Fruit fly (Drosophila melanogaster) whole organism, adult: ENCODE data around the gene CG11779.

Source experiments
- CG12768 ChIP-seq: fragments of 200-800 bp; sonication (Bioruptor generic); optimal IDR thresholded peaks from 2 replicates; lab custom pipeline; 2017; ENCODE audit warnings: missing biosample characterization, missing genetic modification characterization, mild to moderate bottlenecking, moderate library complexity, missing genetic modification reagents
- CG14711 ChIP-seq: fragments of 200-800 bp; sonication (Bioruptor generic); optimal IDR thresholded peaks from 2 replicates; lab custom pipeline; 2018; ENCODE audit warnings: missing biosample characterization, mild to moderate bottlenecking, missing genetic modification characterization, moderate library complexity
- CG1620 ChIP-seq: fragments of 200-800 bp; sonication (Bioruptor generic); optimal IDR thresholded peaks from 2 replicates; lab custom pipeline; 2016; ENCODE audit warnings: missing biosample characterization, missing genetic modification characterization
- CG7045 ChIP-seq: fragments of 200-800 bp; sonication (Bioruptor generic); optimal IDR thresholded peaks from 2 replicates; lab custom pipeline; 2017; ENCODE audit warnings: missing biosample characterization, mild to moderate bottlenecking, missing genetic modification characterization
- CG7101 ChIP-seq: fragments of 200-800 bp; sonication (Bioruptor generic); optimal IDR thresholded peaks from 2 replicates; lab custom pipeline; 2018; ENCODE audit warnings: missing biosample characterization, mild to moderate bottlenecking, missing genetic modification characterization, moderate library complexity
- Crg-1 ChIP-seq: fragments of 200-800 bp; sonication (Bioruptor generic); optimal IDR thresholded peaks from 2 replicates; lab custom pipeline; 2016; ENCODE audit warnings: missing biosample characterization, missing genetic modification characterization
- Mnt ChIP-seq: fragments of 200-800 bp; sonication (Bioruptor generic); optimal IDR thresholded peaks from 2 replicates; lab custom pipeline; 2016; ENCODE audit warnings: missing biosample characterization, mild to moderate bottlenecking, missing genetic modification characterization
- bab1 ChIP-seq: fragments of 200-800 bp; sonication (Bioruptor generic); optimal IDR thresholded peaks from 3 replicates; lab custom pipeline; 2019; ENCODE audit warnings: missing biosample characterization, mild to moderate bottlenecking, missing genetic modification characterization, moderate library complexity
- cic ChIP-seq: fragments of 200-800 bp; sonication (Bioruptor generic); optimal IDR thresholded peaks from 2 replicates; lab custom pipeline; 2017; ENCODE audit warnings: missing biosample characterization, mild to moderate bottlenecking, missing genetic modification characterization, moderate library complexity
- cnc ChIP-seq, 2 experiments: fragments of >200 bp; optimal IDR thresholded peaks; 2 replicates each; lab custom pipeline; 2017
- kay ChIP-seq: fragments of 200-800 bp; sonication (Bioruptor generic); peaks from one replicate; lab custom pipeline; 2016; ENCODE audit warnings: missing biosample characterization, missing genetic modification characterization, borderline replicate concordance
- pad ChIP-seq: fragments of 200-800 bp; sonication (Bioruptor generic); optimal IDR thresholded peaks from 3 replicates; lab custom pipeline; 2017; ENCODE audit warnings: missing biosample characterization, missing genetic modification characterization, mild to moderate bottlenecking, moderate library complexity, missing genetic modification reagents
- tj ChIP-seq: fragments of 200-800 bp; sonication (Bioruptor generic); optimal IDR thresholded peaks from 3 replicates; lab custom pipeline; 2017; ENCODE audit warnings: missing biosample characterization, mild to moderate bottlenecking, missing genetic modification characterization, moderate library complexity

DNA sequence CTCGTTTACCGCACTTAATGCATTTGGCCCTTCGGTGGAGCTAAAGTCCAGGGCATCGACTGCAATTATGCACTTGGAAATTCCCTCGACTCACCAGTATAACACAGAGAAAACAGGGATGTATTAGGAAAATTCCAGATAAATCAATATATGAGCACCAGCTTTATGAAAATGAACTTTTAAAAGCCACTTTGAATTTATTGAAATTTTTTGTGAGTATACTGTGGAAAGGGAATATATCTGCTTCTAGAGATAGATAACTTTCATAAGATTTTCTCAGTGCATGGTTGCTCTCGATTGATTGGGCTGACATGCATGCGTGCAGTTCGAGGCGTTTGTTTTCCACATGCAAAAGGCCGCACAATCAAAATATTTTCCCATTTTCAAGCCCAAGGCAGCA is 53.9 kb downstream of the CG11779 start:
- TF ChIP-seq CG7101 (tag; lab: Kevin White, UChicago) (no peak), CG14711 (no peak), CG12768 (no peak), Mnt (GFP tag; lab: Kevin White, UChicago) (no peak), bab1 (GFP tag; lab: Kevin White, UChicago) (no peak), cic (GFP tag; lab: Kevin White, UChicago) (no peak), tj (GFP tag; lab: Kevin White, UChicago) (no peak), kay (GFP tag; lab: Kevin White, UChicago) (no peak), CG1620 (no peak), cnc (optimal IDR thresholded peaks at IDR 0.05; lab: Kevin White, UChicago) (no peak), pad (GFP tag; lab: Kevin White, UChicago) (no peak), CG7045 (GFP tag; lab: Kevin White, UChicago) (no peak), Crg-1 (GFP tag; lab: Kevin White, UChicago) (no peak)
